Worm (Caenorhabditis elegans) whole organism, dauer: ENCODE data around the gene T06A10.107.
"Not testable (repeated sequence)": the region's sequence is repeated elsewhere in the genome, so short reads cannot be mapped to it uniquely, and the experiment has no call there.

Experiments used
- unc-62 ChIP-seq: sonication (generic microtip); optimal IDR thresholded peaks from 2 replicates; lab custom pipeline; 2017; ENCODE audit warnings: missing biosample characterization, missing genetic modification reagents, missing genetic modification characterization

The T06A10.107 gene

ce11 chrIV:16867223-16867622, at the start of gene T06A10.107:
Gene T06A10.107, plus strand, starts transcription at chrIV:16867523.
- no peak for TF ChIP-seq unc-62 (GFP tag; lab: Kevin White, UChicago)

- TF ChIP-seq unc-62 (GFP tag; lab: Kevin White, UChicago), result no peak
Observed at ce11 chrIV:16822529-16822928, 44.8 kb upstream of the T06A10.107 start, which contains the start of gene Y116A8A.4. Gene Y116A8A.4, plus strand, starts transcription at chrIV:16822829.

ce11 chrIV:16828698-16829097, 38.6 kb upstream of the T06A10.107 start, which contains the start of gene Y116A8A.6:
Gene Y116A8A.6, minus strand, starts transcription at chrIV:16828798.
- TF ChIP-seq unc-62 (GFP tag; lab: Kevin White, UChicago), result no peak

- no peak for TF ChIP-seq unc-62 (GFP tag; lab: Kevin White, UChicago)
Observed at ce11 chrIV:16829896-16830295, 37.4 kb upstream of the T06A10.107 start, which contains the start of gene Y116A8A.7. Gene Y116A8A.7, plus strand, starts transcription at chrIV:16830196.

ce11 chrIV:16831366-16831765, 36.0 kb upstream of the T06A10.107 start, which contains the start of gene clec-194:
Gene clec-194, plus strand, starts transcription at chrIV:16831666.
- TF ChIP-seq unc-62 (GFP tag; lab: Kevin White, UChicago), result no peak

- not testable (repeated sequence) for TF ChIP-seq unc-62 (GFP tag; lab: Kevin White, UChicago)
Observed at ce11 chrIV:16842873-16843272, 24.4 kb upstream of the T06A10.107 start, which contains the start of gene Y116A8A.150. Gene Y116A8A.150, minus strand, starts transcription at chrIV:16842973.

- no peak for TF ChIP-seq unc-62 (GFP tag; lab: Kevin White, UChicago)
Observed at ce11 chrIV:16854790-16855189, 12.5 kb upstream of the T06A10.107 start, which contains the start of gene map-2. Gene map-2, minus strand, starts transcription at chrIV:16854890.

- TF ChIP-seq unc-62 (GFP tag; lab: Kevin White, UChicago), result no peak
Observed at ce11 chrIV:16860702-16861101, 6.6 kb upstream of the T06A10.107 start.

- TF ChIP-seq unc-62 (GFP tag; lab: Kevin White, UChicago), result no peak
Observed at ce11 chrIV:16863431-16863895, 3.9 kb upstream of the T06A10.107 start, which contains the start of the genes mel-46 and lsy-13. Gene mel-46, minus strand, starts transcription at chrIV:16863481. Gene lsy-13, plus strand, starts transcription at chrIV:16863870.

- no peak for TF ChIP-seq unc-62 (GFP tag; lab: Kevin White, UChicago)
Observed at ce11 chrIV:16864876-16865275, 2.4 kb upstream of the T06A10.107 start.

ce11 chrIV:16865487-16865886, 1.8 kb upstream of the T06A10.107 start, which contains the start of gene gtsf-1:
Gene gtsf-1, plus strand, starts transcription at chrIV:16865840.
- TF ChIP-seq unc-62 (GFP tag; lab: Kevin White, UChicago), result no peak

ce11 chrIV:16868900-16869299, 1.6 kb downstream of the T06A10.107 start, which contains the start of gene T06A10.106:
Gene T06A10.106, minus strand, starts transcription at chrIV:16869000.
- TF ChIP-seq unc-62 (GFP tag; lab: Kevin White, UChicago), result no peak

- no peak for TF ChIP-seq unc-62 (GFP tag; lab: Kevin White, UChicago)
Observed at ce11 chrIV:16888580-16888979, 21.3 kb downstream of the T06A10.107 start.

- TF ChIP-seq unc-62 (GFP tag; lab: Kevin White, UChicago), result not testable (repeated sequence)
Observed at ce11 chrIV:16895288-16895687, 28.0 kb downstream of the T06A10.107 start, which contains the start of gene T06A10.2. Gene T06A10.2, plus strand, starts transcription at chrIV:16895588.

ce11 chrIV:16898205-16898604, 30.9 kb downstream of the T06A10.107 start:
- no peak for TF ChIP-seq unc-62 (GFP tag; lab: Kevin White, UChicago)

ce11 chrIV:16915751-16916150, 48.4 kb downstream of the T06A10.107 start, which contains the start of gene Y116A8C.3:
Gene Y116A8C.3, plus strand, starts transcription at chrIV:16916051.
- TF ChIP-seq unc-62 (GFP tag; lab: Kevin White, UChicago), result no peak
